Worm (Caenorhabditis elegans): Measurements from ENCODE around the gene C31C9.6.
A peak's percentile ranks its signal among the peaks of the same experiment; 100 is the strongest.

C31C9.6 gene

DNA sequence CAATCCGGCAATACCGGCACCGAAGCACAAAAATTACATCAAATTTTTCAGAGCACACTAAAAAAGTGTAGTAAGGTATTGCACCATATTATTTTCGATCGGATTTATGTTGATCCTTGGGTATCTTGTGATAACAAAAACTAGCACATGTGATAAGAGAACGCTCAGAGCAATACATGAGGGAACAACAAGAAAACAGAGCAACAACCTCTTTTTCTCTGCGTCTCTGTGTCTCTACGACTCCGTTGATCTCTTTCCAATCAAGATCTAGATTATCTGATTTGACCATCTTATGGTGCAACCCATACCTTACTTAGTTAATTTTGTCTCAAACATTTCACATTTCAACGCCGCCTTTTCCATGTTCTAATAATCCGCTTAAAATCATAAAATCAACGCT lies 29.7 kb downstream of the C31C9.6 start, which contains the start of gene tag-10:
Gene tag-10 (plus strand): TSS at position 347 of the 400 bp plus-strand sequence.
- TF ChIP-seq lin-13 (tag; optimal IDR thresholded peaks at IDR 0.05), result no peak
- TF ChIP-seq elt-1 (tag; optimal IDR thresholded peaks at IDR 0.05; ENCODE audit: borderline replicate concordance, insufficient read depth), result peak; percentile 77

DNA sequence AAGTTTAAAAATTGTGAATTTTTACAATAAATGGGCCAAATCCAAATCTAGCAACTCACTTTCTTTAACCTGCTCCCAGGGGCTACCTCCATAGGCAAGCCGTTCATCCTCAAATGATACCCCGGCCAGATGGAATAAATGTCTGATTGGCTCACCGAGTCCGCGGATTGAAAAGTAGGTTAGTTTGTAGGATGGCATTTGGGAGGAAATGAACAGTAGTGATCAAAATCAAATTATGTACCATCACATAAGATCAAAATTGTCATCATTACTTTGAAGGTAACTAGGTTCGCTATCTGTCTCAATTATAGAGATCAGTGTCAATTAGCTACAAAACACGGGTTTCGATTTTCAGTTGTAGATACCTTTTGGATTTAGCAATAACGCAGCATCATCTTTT lies 31.2 kb downstream of the C31C9.6 start, which contains the start of the genes gst-17 and gst-18:
Gene gst-17 (minus strand): TSS at position 101 of the 400 bp plus-strand sequence.
Gene gst-18 (minus strand): TSS at position 198 of the 400 bp plus-strand sequence.
- TF ChIP-seq unc-39 (tag; optimal IDR thresholded peaks at IDR 0.05) (no peak), unc-62 (GFP tag; optimal IDR thresholded peaks at IDR 0.05) (no peak)

DNA sequence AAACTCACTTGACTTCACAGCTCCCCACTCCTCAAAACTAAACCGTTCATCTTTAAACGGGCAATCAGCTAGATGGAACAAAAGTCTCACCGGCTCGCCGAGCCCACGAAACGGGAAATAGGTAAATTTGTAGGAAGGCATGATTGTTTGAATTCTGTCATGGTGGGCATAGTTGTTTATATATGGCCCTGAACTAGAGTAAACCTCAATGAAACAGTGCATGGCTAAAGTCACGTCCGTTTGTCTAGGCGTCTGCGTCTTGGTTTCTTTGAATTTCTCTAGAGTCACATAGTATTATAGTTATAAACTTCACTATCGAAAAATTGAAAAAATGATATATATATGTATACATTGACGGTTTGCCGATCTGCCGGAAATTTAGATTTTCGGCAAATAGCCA lies 34.9 kb downstream of the C31C9.6 start, which contains the start of gene gst-19:
Gene gst-19 (minus strand): TSS at position 145 of the 400 bp plus-strand sequence.
- TF ChIP-seq nhr-76 (tag; optimal IDR thresholded peaks at IDR 0.05), result no peak

DNA sequence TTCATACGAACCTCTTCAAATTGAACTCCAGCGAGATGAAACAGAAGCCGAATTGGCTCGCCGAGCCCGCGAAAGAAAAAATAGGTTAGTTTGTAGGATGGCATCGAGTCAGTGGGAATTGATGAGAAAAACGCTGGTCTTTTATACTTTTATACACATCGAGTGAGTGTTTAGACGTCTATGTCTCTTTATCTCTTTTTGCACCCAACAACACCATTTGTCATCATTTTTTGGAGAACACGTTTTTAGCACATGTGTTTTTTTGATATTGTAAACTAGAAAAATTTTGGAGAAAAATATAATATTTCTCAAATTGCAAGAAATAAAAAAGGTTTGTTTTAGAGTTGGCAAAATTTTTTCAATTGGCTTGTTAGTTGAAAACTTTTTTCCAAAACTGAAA lies 37.6 kb downstream of the C31C9.6 start, which contains the start of gene gst-16:
Gene gst-16 (minus strand): TSS at position 111 of the 400 bp plus-strand sequence.
- no peak for TF ChIP-seq nhr-2 (tag; optimal IDR thresholded peaks at IDR 0.05)
- TF ChIP-seq lin-13 (tag; optimal IDR thresholded peaks at IDR 0.05), result no peak
- no peak for TF ChIP-seq hlh-1 (tag; optimal IDR thresholded peaks at IDR 0.05)
- TF ChIP-seq sem-2 (GFP tag; optimal IDR thresholded peaks at IDR 0.05), result no peak
- TF ChIP-seq tbx-8 (GFP tag; optimal IDR thresholded peaks at IDR 0.05), result no peak
- TF ChIP-seq snpc-4 (tag; optimal IDR thresholded peaks at IDR 0.05), result no peak

DNA sequence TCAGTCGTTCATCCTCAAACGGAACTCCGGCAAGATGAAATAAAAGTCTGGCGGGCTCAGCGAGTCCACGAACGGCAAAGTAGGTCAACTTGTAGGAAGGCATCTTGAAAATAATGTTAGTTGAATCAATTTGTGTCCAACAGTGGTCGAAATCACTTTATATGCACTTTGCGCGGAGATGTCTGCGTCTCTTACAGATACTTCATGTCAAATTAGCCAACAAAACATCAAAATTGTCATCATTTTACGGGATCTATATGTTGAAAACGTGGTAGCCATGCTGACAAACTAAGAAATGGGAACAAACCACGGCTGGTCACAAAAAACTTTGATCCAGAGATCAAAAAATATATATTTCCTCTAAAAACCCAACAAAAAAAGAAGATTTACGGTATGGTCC lies 44.1 kb downstream of the C31C9.6 start, which contains the start of gene gst-12:
Gene gst-12 (minus strand): TSS at position 254 of the 400 bp plus-strand sequence.
- TF ChIP-seq unc-62 (GFP tag; optimal IDR thresholded peaks at IDR 0.05) (peak; percentile 24), elt-1 (tag; optimal IDR thresholded peaks at IDR 0.05; ENCODE audit: borderline replicate concordance, insufficient read depth) (no peak), lsy-2 (tag; optimal IDR thresholded peaks at IDR 0.05) (no peak)

DNA sequence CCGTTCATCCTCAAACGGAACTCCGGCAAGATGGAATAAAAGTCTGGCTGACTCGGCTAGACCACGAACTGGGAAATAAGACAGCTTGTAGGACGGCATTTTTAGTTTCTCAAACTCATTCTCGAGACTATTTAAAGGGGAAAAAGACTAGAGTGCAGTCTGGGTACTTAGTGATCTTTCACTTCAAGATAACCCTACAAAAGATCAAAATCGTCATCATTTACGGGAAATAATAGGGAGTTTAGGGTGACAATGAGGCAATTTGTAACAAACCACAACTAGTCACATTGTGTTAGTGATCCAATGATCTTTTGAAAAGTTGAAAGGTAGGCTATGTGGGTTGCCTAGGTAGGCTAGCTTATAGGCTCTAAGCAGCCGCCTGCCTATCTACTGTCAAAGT lies 45.9 kb downstream of the C31C9.6 start, which contains the start of gene gst-14:
Gene gst-14 (minus strand): TSS at position 101 of the 400 bp plus-strand sequence.
- TF ChIP-seq mab-5 (tag; optimal IDR thresholded peaks at IDR 0.05) (no peak), ces-1 (GFP tag; optimal IDR thresholded peaks at IDR 0.05) (no peak), ceh-39 (tag; optimal IDR thresholded peaks at IDR 0.05) (no peak), blmp-1 (tag; optimal IDR thresholded peaks at IDR 0.05) (no peak), hlh-1 (tag; optimal IDR thresholded peaks at IDR 0.05) (no peak), flh-1 (GFP tag; optimal IDR thresholded peaks at IDR 0.05) (no peak), unc-120 (tag; optimal IDR thresholded peaks at IDR 0.05; ENCODE audit: poor library complexity, severe bottlenecking) (no peak), sem-2 (GFP tag; optimal IDR thresholded peaks at IDR 0.05) (no peak), nhr-28 (tag; optimal IDR thresholded peaks at IDR 0.05) (no peak), lsy-2 (tag; optimal IDR thresholded peaks at IDR 0.05) (no peak), sptf-1 (tag; optimal IDR thresholded peaks at IDR 0.05) (no peak)

DNA sequence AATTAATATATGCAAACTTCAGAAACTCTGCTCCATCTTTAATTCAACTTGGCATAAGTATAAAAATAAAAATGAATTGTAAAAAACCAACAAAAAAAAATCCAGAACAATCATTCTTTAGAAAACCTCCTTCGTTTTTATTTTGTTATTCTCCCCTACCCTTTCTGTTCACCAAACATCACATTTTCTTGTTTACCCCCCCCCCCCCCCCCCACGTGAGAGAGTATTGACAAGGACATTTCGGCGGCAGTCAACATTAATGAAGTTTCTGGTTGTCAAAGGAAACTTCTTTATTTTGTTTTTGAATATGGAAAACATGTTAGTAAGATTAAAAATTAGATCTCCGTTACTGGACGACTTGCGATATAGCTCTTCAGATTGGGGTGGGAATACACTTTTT lies 47.4 kb downstream of the C31C9.6 start:
- no peak for TF ChIP-seq blmp-1 (tag; optimal IDR thresholded peaks at IDR 0.05)
- no peak for TF ChIP-seq mab-5 (tag; optimal IDR thresholded peaks at IDR 0.05)
- TF ChIP-seq sem-2 (GFP tag; optimal IDR thresholded peaks at IDR 0.05), result no peak
- TF ChIP-seq nhr-2 (tag; optimal IDR thresholded peaks at IDR 0.05), result no peak
- no peak for TF ChIP-seq flh-1 (GFP tag; optimal IDR thresholded peaks at IDR 0.05)
- no peak for TF ChIP-seq nhr-237 (tag; optimal IDR thresholded peaks at IDR 0.05)
- no peak for TF ChIP-seq lin-32 (GFP tag; optimal IDR thresholded peaks at IDR 0.05)
- no peak for TF ChIP-seq nhr-12 (tag; optimal IDR thresholded peaks at IDR 0.05)
- no peak for TF ChIP-seq tbx-8 (GFP tag; optimal IDR thresholded peaks at IDR 0.05)
- TF ChIP-seq lsy-2 (tag; optimal IDR thresholded peaks at IDR 0.05), result no peak
- no peak for TF ChIP-seq elt-3 (tag; optimal IDR thresholded peaks at IDR 0.05)
- no peak for TF ChIP-seq ceh-39 (tag; optimal IDR thresholded peaks at IDR 0.05)
- no peak for TF ChIP-seq elt-1 (tag; optimal IDR thresholded peaks at IDR 0.05; ENCODE audit: borderline replicate concordance, insufficient read depth)
- TF ChIP-seq unc-62 (GFP tag; optimal IDR thresholded peaks at IDR 0.05), result no peak
- no peak for TF ChIP-seq nhr-28 (tag; optimal IDR thresholded peaks at IDR 0.05)
- no peak for TF ChIP-seq ceh-83 (GFP tag; optimal IDR thresholded peaks at IDR 0.05)
- no peak for TF ChIP-seq ceh-43 (GFP tag; optimal IDR thresholded peaks at IDR 0.05)
- no peak for TF ChIP-seq cnd-1 (tag; optimal IDR thresholded peaks at IDR 0.05)
